Worm (Caenorhabditis elegans) whole organism, L4 larva: ENCODE measurements around the gene ttr-41.
"Not testable (repeated sequence)": the region's sequence is repeated elsewhere in the genome, so short reads cannot be mapped to it uniquely, and the experiment has no call there.

Experiments used
- ama-1 ChIP-seq: fragments of 150-350 bp; optimal IDR thresholded peaks from 2 replicates; lab custom pipeline; 2014; ENCODE audit warnings: inconsistent platforms, mixed read lengths
- fkh-10 ChIP-seq: fragments of 150-350 bp; optimal IDR thresholded peaks from 2 replicates; lab custom pipeline; 2014; ENCODE audit warnings: missing biosample characterization, missing genetic modification reagents, missing genetic modification characterization
- gei-8 ChIP-seq: fragments of 200-800 bp; sonication (Bioruptor generic); optimal IDR thresholded peaks from 2 replicates; lab custom pipeline; 2018; ENCODE audit warnings: mild to moderate bottlenecking, missing genetic modification characterization, missing compliant biosample characterization
- lsy-2 ChIP-seq, 2 experiments: fragments of 150-350 bp in 1 of 2; sonication (generic microtip) in 1 of 2; optimal IDR thresholded peaks; 2 replicates each; lab custom pipeline; 2014 to 2017; ENCODE audit warnings: missing biosample characterization in 2 of 2, missing genetic modification characterization in 2 of 2
- mep-1 ChIP-seq: fragments of 150-350 bp; sonication (generic microtip); optimal IDR thresholded peaks from 3 replicates; lab custom pipeline; 2014; ENCODE audit warnings: missing biosample characterization, missing genetic modification characterization
- pha-4 ChIP-seq, 2 experiments: fragments of 150-350 bp in 1 of 2; fragments of 200-800 bp in 1 of 2; sonication (Bioruptor generic) in 1 of 2; IDR thresholded peaks in 1 of 2; optimal IDR thresholded peaks in 1 of 2; 2 replicates each; pipeline versions ENCODE4 v1.3.6 to Lab custom; 2014 to 2022; ENCODE audit warnings: missing genetic modification characterization in 2 of 2, missing genetic modification reagents in 2 of 2, missing biosample characterization in 1 of 2, missing compliant biosample characterization in 1 of 2
- spr-1 ChIP-seq: sonication (generic microtip); optimal IDR thresholded peaks from 2 replicates; lab custom pipeline; 2016; ENCODE audit warnings: mild to moderate bottlenecking, missing genetic modification characterization, missing compliant biosample characterization
- unc-130 ChIP-seq: sonication (generic microtip); optimal IDR thresholded peaks from 2 replicates; lab custom pipeline; 2016; ENCODE audit warnings: missing genetic modification reagents, missing genetic modification characterization, missing compliant biosample characterization

ce11 chrII:4701482-4702119 lies 26.1 kb downstream of the ttr-41 start, which contains the start of gene unc-85:
- TF ChIP-seq ama-1 (lab: Kevin White, UChicago); fkh-10; pha-4 (tag; optimal IDR thresholded peaks at IDR 0.05; lab: Kevin White, UChicago); gei-8: not testable (repeated sequence)
- TF ChIP-seq lsy-2 (tag; optimal IDR thresholded peaks at IDR 0.05; lab: Kevin White, UChicago) = peak; percentile 71 to 83
- peak; percentile 82 for TF ChIP-seq mep-1 (tag; lab: Kevin White, UChicago)
- TF ChIP-seq spr-1 (tag; lab: Kevin White, UChicago) = peak; percentile 70
- peak; percentile 90 for TF ChIP-seq pha-4 (GFP tag; IDR thresholded peaks at IDR 0.05; lab: Robert Waterston, UW)
- TF ChIP-seq unc-130 (GFP tag; lab: Kevin White, UChicago) = peak; percentile 80
